Fruit fly (Drosophila melanogaster) whole organism: Measurements from ENCODE around the gene CG11382.

Source experiments
- CG8478 ChIP-seq: fragments of >200 bp; optimal IDR thresholded peaks from 2 replicates; lab custom pipeline; 2018; ENCODE audit warnings: inconsistent platforms
- EcR ChIP-seq, 2 experiments: fragments of >200 bp; optimal IDR thresholded peaks; 2 replicates each; lab custom pipeline; 2017; ENCODE audit warnings: missing biosample characterization in 2 of 2, missing genetic modification characterization in 2 of 2, missing genetic modification reagents in 2 of 2

- no peak for TF ChIP-seq CG8478 (lab: Kevin White, UChicago)
- TF ChIP-seq EcR (GFP tag; optimal IDR thresholded peaks at IDR 0.05; lab: Kevin White, UChicago), result no peak
These were observed 25.2 kb downstream of the CG11382 start for dm6 chrX:1234817-1235617.
